Worm (Caenorhabditis elegans) whole organism, L4 larva: ENCODE measurements around the gene R07E3.4.

Experiments
- ama-1 ChIP-seq: fragments of 150-350 bp; optimal IDR thresholded peaks from 2 replicates; lab custom pipeline; 2014; ENCODE audit warnings: inconsistent platforms, mixed read lengths
- nhr-237 ChIP-seq: sonication (generic microtip); optimal IDR thresholded peaks from 2 replicates; lab custom pipeline; 2017; ENCODE audit warnings: missing biosample characterization, missing genetic modification characterization
- nhr-76 ChIP-seq: fragments of 150-350 bp; optimal IDR thresholded peaks from 2 replicates; lab custom pipeline; 2014; ENCODE audit warnings: missing biosample characterization, missing genetic modification characterization
- snpc-4 ChIP-seq: fragments of 150-350 bp; optimal IDR thresholded peaks from 2 replicates; lab custom pipeline; 2014; ENCODE audit warnings: missing biosample characterization, missing genetic modification characterization
- spr-3 ChIP-seq: fragments of 200-800 bp; sonication (Bioruptor generic); optimal IDR thresholded peaks from 2 replicates; lab custom pipeline; 2018; ENCODE audit warnings: mild to moderate bottlenecking, missing genetic modification characterization, missing compliant biosample characterization

DNA sequence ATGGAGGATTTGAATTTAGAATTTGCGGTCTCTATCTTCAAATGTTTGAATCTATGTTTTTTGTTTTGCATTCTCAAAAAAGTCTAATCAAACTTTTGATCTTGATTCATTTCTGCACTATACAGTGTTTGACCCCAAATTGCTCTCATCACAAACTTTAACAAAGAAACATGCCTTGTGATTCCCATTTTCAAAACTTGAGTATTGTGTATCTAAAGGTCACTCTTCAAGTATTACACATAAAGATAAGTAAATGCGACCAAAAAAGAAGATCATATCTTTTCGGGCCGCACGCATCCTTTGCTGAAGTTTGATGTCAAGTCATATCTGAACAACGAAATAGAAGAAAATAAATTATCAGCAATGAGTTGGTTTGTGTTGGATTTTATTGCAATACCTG is 31.2 kb downstream of the R07E3.4 start:
- TF ChIP-seq snpc-4 (tag; lab: Kevin White, UChicago): no peak
- TF ChIP-seq ama-1 (lab: Kevin White, UChicago): no peak
- no peak for TF ChIP-seq nhr-237 (tag; lab: Kevin White, UChicago)
- no peak for TF ChIP-seq spr-3 (GFP tag; lab: Kevin White, UChicago)
- TF ChIP-seq nhr-76: no peak
